Worm (Caenorhabditis elegans) whole organism, early embryonic: ENCODE results near the gene gst-20.

Experiments
- B0310.2 ChIP-seq: sonication (generic microtip); optimal IDR thresholded peaks from 2 replicates; lab custom pipeline; 2016; ENCODE audit warnings: mild to moderate bottlenecking, missing genetic modification characterization, missing compliant biosample characterization
- ama-1 ChIP-seq: fragments of 150-350 bp; optimal IDR thresholded peaks from 2 replicates; lab custom pipeline; 2014
- ceh-36 ChIP-seq: sonication (generic microtip); optimal IDR thresholded peaks from 2 replicates; lab custom pipeline; 2016; ENCODE audit warnings: missing genetic modification characterization, inconsistent platforms, missing compliant biosample characterization
- ets-7 ChIP-seq: sonication (generic microtip); optimal IDR thresholded peaks from 2 replicates; lab custom pipeline; 2016; ENCODE audit warnings: missing genotype, missing genetic modification characterization, missing compliant biosample characterization
- flt-1 ChIP-seq: fragments of 200-800 bp; sonication (Bioruptor generic); IDR thresholded peaks from 2 replicates; pipeline ENCODE4 v1.3.6; 2022; ENCODE audit warnings: missing genetic modification characterization, missing compliant biosample characterization
- hmg-4 ChIP-seq: fragments of 200-800 bp; sonication (Bioruptor generic); optimal IDR thresholded peaks from 2 replicates; lab custom pipeline; 2018; ENCODE audit warnings: mild to moderate bottlenecking, missing genetic modification characterization, missing compliant biosample characterization
- scrt-1 ChIP-seq: fragments of 200-800 bp; sonication (Bioruptor generic); IDR thresholded peaks from 2 replicates; pipeline ENCODE4 v1.3.6; 2022; ENCODE audit warnings: missing genetic modification characterization, missing compliant biosample characterization
- tbx-11 ChIP-seq: fragments of 200-800 bp; sonication (Bioruptor generic); IDR thresholded peaks from 2 replicates; pipeline ENCODE4 v1.3.6; 2022; ENCODE audit warnings: missing genetic modification characterization, missing compliant biosample characterization

DNA sequence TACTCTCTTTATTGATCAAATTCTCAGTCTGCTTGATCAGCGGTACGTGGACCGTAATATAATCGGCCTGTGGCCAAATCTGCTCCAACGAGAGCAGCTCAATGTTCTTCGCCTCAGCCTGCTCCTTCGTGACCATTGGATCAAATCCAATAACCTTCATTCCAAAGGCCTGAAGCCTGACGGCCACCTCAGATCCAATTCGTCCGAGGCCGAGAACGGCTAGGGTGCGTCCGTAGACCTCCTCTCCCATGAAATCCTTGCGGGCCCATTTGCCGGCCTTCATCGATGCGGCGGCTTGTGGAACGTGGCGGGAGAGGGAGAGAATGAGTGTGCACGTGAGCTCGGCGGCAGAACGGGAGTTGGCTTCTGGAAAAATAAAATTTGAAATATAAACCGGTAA is 27.8 kb upstream of the gst-20 start:
- no peak for TF ChIP-seq flt-1 (GFP tag; lab: Robert Waterston, UW)
- no peak for TF ChIP-seq B0310.2 (tag; lab: Kevin White, UChicago)
- TF ChIP-seq hmg-4 (GFP tag; lab: Kevin White, UChicago): no peak
- TF ChIP-seq ceh-36 (tag; lab: Kevin White, UChicago): no peak
- no peak for TF ChIP-seq ets-7 (tag; lab: Kevin White, UChicago)
- TF ChIP-seq scrt-1 (GFP tag; lab: Robert Waterston, UW): no peak
- no peak for TF ChIP-seq ama-1
- no peak for TF ChIP-seq tbx-11 (GFP tag; lab: Robert Waterston, UW)
